Fruit fly (Drosophila melanogaster) whole organism, embryonic: ENCODE results near the gene CG2003.

ENCODE experiments used
- Abd-B ChIP-seq: fragments of 200-800 bp; sonication (Bioruptor generic); optimal IDR thresholded peaks from 2 replicates; lab custom pipeline; 2018; ENCODE audit warnings: missing biosample characterization, mild to moderate bottlenecking, missing genetic modification characterization, moderate library complexity
- Aef1 ChIP-seq: fragments of 200-800 bp; sonication (Bioruptor generic); IDR thresholded peaks from 3 replicates; pipeline ENCODE4 v1.3.6; 2022; ENCODE audit warnings: missing biosample characterization, missing genetic modification characterization
- C15 ChIP-seq: fragments of 200-800 bp; sonication (Bioruptor generic); IDR thresholded peaks from 3 replicates; pipeline ENCODE4 v1.3.6; 2022; ENCODE audit warnings: missing biosample characterization, missing genetic modification characterization
- CG11247 ChIP-seq: fragments of 200-800 bp; sonication (Bioruptor generic); IDR thresholded peaks from 2 replicates; pipeline ENCODE4 v1.3.6; 2022; ENCODE audit warnings: missing biosample characterization, missing genetic modification characterization
- CG11723 ChIP-seq: fragments of 200-800 bp; sonication (Bioruptor generic); optimal IDR thresholded peaks from 2 replicates; lab custom pipeline; 2017; ENCODE audit warnings: missing biosample characterization, mild to moderate bottlenecking, missing genetic modification characterization
- CG13287 ChIP-seq: fragments of 200-800 bp; sonication (Bioruptor generic); IDR thresholded peaks from 2 replicates; pipeline ENCODE4 v1.3.6; 2022; ENCODE audit warnings: missing biosample characterization, missing genetic modification characterization; ENCODE audit not compliant: partially characterized antibody
- CG13775 ChIP-seq: fragments of 200-800 bp; sonication (Bioruptor generic); optimal IDR thresholded peaks from 3 replicates; lab custom pipeline; 2017; ENCODE audit warnings: missing biosample characterization, mild to moderate bottlenecking, missing genetic modification characterization
- CG14710 ChIP-seq: fragments of 200-800 bp; sonication (Bioruptor generic); optimal IDR thresholded peaks from 3 replicates; lab custom pipeline; 2019; ENCODE audit warnings: missing biosample characterization, mild to moderate bottlenecking, missing genetic modification characterization, moderate library complexity
- CG16815 ChIP-seq: fragments of 200-800 bp; sonication (Bioruptor generic); optimal IDR thresholded peaks from 3 replicates; lab custom pipeline; 2017; ENCODE audit warnings: missing biosample characterization, mild to moderate bottlenecking, missing genetic modification characterization
- CG17385 ChIP-seq: fragments of 200-800 bp; sonication (Bioruptor generic); optimal IDR thresholded peaks from 3 replicates; lab custom pipeline; 2018; ENCODE audit warnings: missing biosample characterization, mild to moderate bottlenecking, missing genetic modification characterization
- CG2678 ChIP-seq: fragments of 200-800 bp; sonication (Bioruptor generic); optimal IDR thresholded peaks from 3 replicates; lab custom pipeline; 2019; ENCODE audit warnings: missing biosample characterization, mild to moderate bottlenecking, missing genetic modification characterization, moderate library complexity
- CG31365 ChIP-seq: fragments of 200-800 bp; sonication (Bioruptor generic); optimal IDR thresholded peaks from 2 replicates; lab custom pipeline; 2018; ENCODE audit warnings: missing biosample characterization, mild to moderate bottlenecking, missing genetic modification characterization
- CG32767 ChIP-seq: fragments of 200-800 bp; sonication (Bioruptor generic); IDR thresholded peaks from 2 replicates; pipeline ENCODE4 v1.3.6; 2022; ENCODE audit warnings: missing biosample characterization, missing genetic modification characterization
- CG42726 ChIP-seq: fragments of 200-800 bp; sonication (Bioruptor generic); IDR thresholded peaks from 2 replicates; pipeline ENCODE4 v1.3.6; 2022; ENCODE audit warnings: missing biosample characterization, missing genetic modification characterization; ENCODE audit not compliant: partially characterized antibody
- CG4282 ChIP-seq: fragments of 200-800 bp; sonication (Bioruptor generic); optimal IDR thresholded peaks from 2 replicates; lab custom pipeline; 2016; ENCODE audit warnings: missing biosample characterization, missing genetic modification characterization
- CG4404 ChIP-seq: fragments of 200-800 bp; sonication (Bioruptor generic); IDR thresholded peaks from 2 replicates; pipeline ENCODE4 v1.3.6; 2022; ENCODE audit warnings: missing biosample characterization, missing genetic modification characterization
- CG4424 ChIP-seq: fragments of 200-800 bp; sonication (Bioruptor generic); optimal IDR thresholded peaks from 3 replicates; lab custom pipeline; 2016; ENCODE audit warnings: missing biosample characterization, missing genetic modification characterization
- CG5180 ChIP-seq: fragments of 200-800 bp; sonication (Bioruptor generic); optimal IDR thresholded peaks from 3 replicates; lab custom pipeline; 2017; ENCODE audit warnings: missing biosample characterization, missing genetic modification characterization, mild to moderate bottlenecking, moderate library complexity, missing genetic modification reagents
- CG5953 ChIP-seq: fragments of 200-800 bp; sonication (Bioruptor generic); IDR thresholded peaks from 2 replicates; pipeline ENCODE4 v1.3.6; 2022; ENCODE audit warnings: missing biosample characterization, missing genetic modification characterization
- CG6689 ChIP-seq: fragments of 200-800 bp; sonication (Bioruptor generic); IDR thresholded peaks from 2 replicates; pipeline ENCODE4 v1.3.6; 2022; ENCODE audit warnings: missing biosample characterization, missing genetic modification characterization
- CG7745 ChIP-seq: fragments of 200-800 bp; sonication (Bioruptor generic); optimal IDR thresholded peaks from 2 replicates; lab custom pipeline; 2018; ENCODE audit warnings: missing biosample characterization, mild to moderate bottlenecking, missing genetic modification characterization, moderate library complexity
- Dfd ChIP-seq, 2 experiments: fragments of >200 bp; optimal IDR thresholded peaks; 2 replicates each; lab custom pipeline; 2017; ENCODE audit warnings: missing biosample characterization in 2 of 2, missing genetic modification characterization in 2 of 2
- Ets65A ChIP-seq: fragments of 200-800 bp; sonication (Bioruptor generic); peaks from one replicate; lab custom pipeline; 2016; ENCODE audit warnings: missing biosample characterization, missing genetic modification characterization
- HmgD ChIP-seq: fragments of 200-800 bp; sonication (Bioruptor generic); optimal IDR thresholded peaks from 3 replicates; lab custom pipeline; 2016; ENCODE audit warnings: missing biosample characterization, missing genetic modification characterization
- Hmx ChIP-seq: fragments of 200-800 bp; sonication (Bioruptor generic); optimal IDR thresholded peaks from 2 replicates; lab custom pipeline; 2016; ENCODE audit warnings: missing biosample characterization, missing genetic modification characterization
- Hr78 ChIP-seq, 2 experiments: fragments of 200-800 bp in 1 of 2; fragments of >200 bp in 1 of 2; sonication (Bioruptor generic) in 1 of 2; optimal IDR thresholded peaks; 2 replicates each; lab custom pipeline; 2017 to 2019; ENCODE audit warnings: missing biosample characterization in 2 of 2, missing genetic modification characterization in 2 of 2, mild to moderate bottlenecking in 1 of 2, moderate library complexity in 1 of 2
- Jarid2 ChIP-seq: fragments of 200-800 bp; sonication (Bioruptor generic); optimal IDR thresholded peaks from 3 replicates; lab custom pipeline; 2017; ENCODE audit warnings: mild to moderate bottlenecking, missing biosample characterization, missing genetic modification reagents, missing genetic modification characterization
- Med ChIP-seq: fragments of 200-800 bp; sonication (Bioruptor generic); peaks from one replicate; lab custom pipeline; 2016; ENCODE audit warnings: missing biosample characterization, missing genetic modification characterization, mild to moderate bottlenecking, inconsistent platforms, moderate library complexity
- NK7.1 ChIP-seq: fragments of 200-800 bp; sonication (Bioruptor generic); optimal IDR thresholded peaks from 3 replicates; lab custom pipeline; 2016; ENCODE audit warnings: missing biosample characterization, missing genetic modification characterization
- Oaz ChIP-seq: fragments of 200-800 bp; sonication (Bioruptor generic); IDR thresholded peaks from 2 replicates; pipeline ENCODE4 v1.3.6; 2022; ENCODE audit warnings: missing biosample characterization, missing genetic modification characterization
- Opbp ChIP-seq: fragments of 200-800 bp; sonication (Bioruptor generic); IDR thresholded peaks from 3 replicates; pipeline ENCODE4 v1.3.6; 2022; ENCODE audit warnings: missing biosample characterization, missing genetic modification characterization; ENCODE audit not compliant: partially characterized antibody
- al ChIP-seq: fragments of 200-800 bp; sonication (Bioruptor generic); IDR thresholded peaks from 2 replicates; pipeline ENCODE4 v1.3.6; 2022; ENCODE audit warnings: missing biosample characterization, missing genetic modification characterization
- ap ChIP-seq: fragments of 200-800 bp; sonication (Bioruptor generic); IDR thresholded peaks from 2 replicates; pipeline ENCODE4 v1.3.6; 2022; ENCODE audit warnings: missing biosample characterization, missing genetic modification characterization
- ara ChIP-seq: fragments of 200-800 bp; sonication (Bioruptor generic); IDR thresholded peaks from 2 replicates; pipeline ENCODE4 v1.3.6; 2022; ENCODE audit warnings: missing biosample characterization, missing genetic modification characterization
- az2 ChIP-seq: fragments of 200-800 bp; sonication (Bioruptor generic); optimal IDR thresholded peaks from 3 replicates; lab custom pipeline; 2016; ENCODE audit warnings: missing biosample characterization, missing genetic modification characterization
- cas ChIP-seq: fragments of 200-800 bp; sonication (Bioruptor generic); IDR thresholded peaks from 2 replicates; pipeline ENCODE4 v1.3.6; 2022; ENCODE audit warnings: missing biosample characterization, missing genetic modification characterization
- cato ChIP-seq: fragments of 200-800 bp; sonication (Bioruptor generic); optimal IDR thresholded peaks from 2 replicates; lab custom pipeline; 2016; ENCODE audit warnings: missing biosample characterization, missing genetic modification characterization, borderline replicate concordance
- caup ChIP-seq: fragments of 200-800 bp; sonication (Bioruptor generic); optimal IDR thresholded peaks from 3 replicates; lab custom pipeline; 2017; ENCODE audit warnings: missing biosample characterization, mild to moderate bottlenecking, missing genetic modification characterization, moderate library complexity; ENCODE audit not compliant: severe bottlenecking
- chif ChIP-seq, 2 experiments: fragments of 200-800 bp; sonication (Bioruptor generic); optimal IDR thresholded peaks; 3 replicates each; lab custom pipeline; 2016; ENCODE audit warnings: missing biosample characterization in 2 of 2, missing genetic modification characterization in 2 of 2
- crol ChIP-seq: fragments of 200-800 bp; sonication (Bioruptor generic); IDR thresholded peaks from 2 replicates; pipeline ENCODE4 v1.3.6; 2022; ENCODE audit warnings: missing biosample characterization, missing genetic modification characterization
- hbn ChIP-seq: fragments of 200-800 bp; sonication (Bioruptor generic); IDR thresholded peaks from 2 replicates; pipeline ENCODE4 v1.3.6; 2022; ENCODE audit warnings: missing biosample characterization, missing genetic modification characterization; ENCODE audit not compliant: partially characterized antibody
- inv ChIP-seq: fragments of 200-800 bp; sonication (Bioruptor generic); IDR thresholded peaks from 2 replicates; pipeline ENCODE4 v1.3.6; 2022; ENCODE audit warnings: missing biosample characterization, missing genetic modification characterization; ENCODE audit not compliant: partially characterized antibody
- oc ChIP-seq: fragments of 200-800 bp; sonication (Bioruptor generic); optimal IDR thresholded peaks from 2 replicates; lab custom pipeline; 2018; ENCODE audit warnings: missing biosample characterization, mild to moderate bottlenecking, missing genetic modification characterization, moderate library complexity
- phol ChIP-seq: fragments of 200-800 bp; sonication (Bioruptor generic); optimal IDR thresholded peaks from 3 replicates; lab custom pipeline; 2018; ENCODE audit warnings: missing biosample characterization, mild to moderate bottlenecking, missing genetic modification characterization, moderate library complexity
- shn ChIP-seq: fragments of 200-800 bp; sonication (Bioruptor generic); optimal IDR thresholded peaks from 3 replicates; lab custom pipeline; 2016; ENCODE audit warnings: missing biosample characterization, missing genetic modification characterization
- sob ChIP-seq: fragments of 200-800 bp; sonication (Bioruptor generic); IDR thresholded peaks from 2 replicates; pipeline ENCODE4 v1.3.6; 2022; ENCODE audit warnings: missing biosample characterization, missing genetic modification characterization
- sug ChIP-seq: fragments of 200-800 bp; optimal IDR thresholded peaks from 2 replicates; lab custom pipeline; 2019; ENCODE audit warnings: missing biosample characterization, mild to moderate bottlenecking, missing genetic modification characterization, moderate library complexity
- unpg ChIP-seq: fragments of 200-800 bp; sonication (Bioruptor generic); optimal IDR thresholded peaks from 3 replicates; lab custom pipeline; 2018; ENCODE audit warnings: missing biosample characterization, mild to moderate bottlenecking, missing genetic modification characterization, moderate library complexity
- vfl ChIP-seq: fragments of 200-800 bp; sonication (Bioruptor generic); optimal IDR thresholded peaks from 2 replicates; lab custom pipeline; 2016; ENCODE audit warnings: missing biosample characterization, missing genetic modification characterization
- vvl ChIP-seq: fragments of 200-800 bp; sonication (Bioruptor generic); IDR thresholded peaks from 2 replicates; pipeline ENCODE4 v1.3.6; 2022; ENCODE audit warnings: missing biosample characterization, missing genetic modification characterization
- wor ChIP-seq: fragments of 200-800 bp; sonication (Bioruptor generic); IDR thresholded peaks from 2 replicates; pipeline ENCODE4 v1.3.6; 2022; ENCODE audit warnings: missing biosample characterization, missing genetic modification characterization

Gene CG2003

dm6 chr3R:31977548-31978133, at the start of gene CG2003 (continued):
- TF ChIP-seq CG42726 (GFP tag; lab: Robert Waterston, UW) = no peak
- peak; percentile 46 for TF ChIP-seq vfl
- TF ChIP-seq Opbp (GFP tag; lab: Robert Waterston, UW) = no peak
- TF ChIP-seq CG4424 (GFP tag; lab: Kevin White, UChicago) = peak; percentile 9
- TF ChIP-seq CG11723 (GFP tag; lab: Kevin White, UChicago) = no peak
- peak; percentile 29 for TF ChIP-seq caup (GFP tag; lab: Kevin White, UChicago)
- TF ChIP-seq Hmx (GFP tag; lab: Kevin White, UChicago) = no peak
- TF ChIP-seq CG13775 (GFP tag; lab: Kevin White, UChicago) = peak; percentile 41
- TF ChIP-seq CG32767 (GFP tag; lab: Robert Waterston, UW) = peak; percentile 63
- TF ChIP-seq CG16815 (GFP tag; lab: Kevin White, UChicago) = peak; percentile 20
- no peak for TF ChIP-seq cato (GFP tag; lab: Kevin White, UChicago)
- no peak for TF ChIP-seq hbn (GFP tag; lab: Robert Waterston, UW)
- peak; percentile 38; the same call in 1 of the 2 replicates for TF ChIP-seq CG4404
- peak; percentile 76 for TF ChIP-seq CG2678 (tag; lab: Kevin White, UChicago)
- peak; percentile 37 to 67 for TF ChIP-seq chif (GFP tag; optimal IDR thresholded peaks at IDR 0.05; lab: Kevin White, UChicago)
- peak; percentile 22 for TF ChIP-seq NK7.1 (GFP tag; lab: Kevin White, UChicago)
- no peak for TF ChIP-seq C15 (GFP tag; lab: Robert Waterston, UW)
- peak; percentile 36 for TF ChIP-seq phol (tag; lab: Kevin White, UChicago)
- peak; percentile 41 for TF ChIP-seq az2 (GFP tag; lab: Kevin White, UChicago)
- no peak for TF ChIP-seq Jarid2 (GFP tag; lab: Kevin White, UChicago)
- TF ChIP-seq al (GFP tag; lab: Robert Waterston, UW) = peak; percentile 73
- TF ChIP-seq ara (GFP tag; lab: Robert Waterston, UW) = no peak
- peak; percentile 73 for TF ChIP-seq CG6689 (GFP tag; lab: Robert Waterston, UW)
- peak in 1 of 2 experiments; percentile 25 for TF ChIP-seq Hr78 (GFP tag; optimal IDR thresholded peaks at IDR 0.05; lab: Kevin White, UChicago)
- peak; percentile 71 for TF ChIP-seq shn
- peak; percentile 4 for TF ChIP-seq CG31365 (tag; lab: Kevin White, UChicago)
- TF ChIP-seq CG7745 = no peak
- TF ChIP-seq CG17385 (GFP tag; lab: Kevin White, UChicago) = peak; percentile 59
- TF ChIP-seq HmgD (GFP tag; lab: Kevin White, UChicago) = no peak
- TF ChIP-seq CG5180 = no peak
- peak; percentile 45; the same call in 1 of the 2 replicates for TF ChIP-seq cas
- TF ChIP-seq Aef1 (GFP tag; lab: Robert Waterston, UW) = peak; percentile 51
- TF ChIP-seq CG5953 (GFP tag; lab: Robert Waterston, UW) = 0 out of 2 replicates have a peak, but pooled peaks have one; percentile 17
- peak; percentile 22 for TF ChIP-seq CG4282 (GFP tag; lab: Kevin White, UChicago)
- no peak for TF ChIP-seq Dfd (GFP tag; optimal IDR thresholded peaks at IDR 0.05; lab: Kevin White, UChicago)
- no peak for TF ChIP-seq inv (GFP tag; lab: Robert Waterston, UW)

- TF ChIP-seq Ets65A (GFP tag; lab: Kevin White, UChicago) (peak; percentile 89), CG14710 (no peak), sob (GFP tag; lab: Robert Waterston, UW) (no peak), unpg (no peak), crol (GFP tag; lab: Robert Waterston, UW) (peak; percentile 72), ap (GFP tag; lab: Robert Waterston, UW) (no peak), vvl (GFP tag; lab: Robert Waterston, UW) (0 out of 2 replicates have a peak, but pooled peaks have one; percentile 22), wor (GFP tag; lab: Robert Waterston, UW) (no peak), CG11247 (GFP tag; lab: Robert Waterston, UW) (no peak), Med (GFP tag; lab: Kevin White, UChicago) (peak; percentile 63), oc (peak; percentile 9), CG13287 (GFP tag; lab: Robert Waterston, UW) (peak; percentile 9; the same call in 1 of the 2 replicates), Oaz (GFP tag; lab: Robert Waterston, UW) (no peak), sug (tag; lab: Kevin White, UChicago) (no peak), Abd-B (GFP tag; lab: Kevin White, UChicago) (peak; percentile 17)
Observed at dm6 chr3R:31928439-31928838, 49.5 kb upstream of the CG2003 start.
